Worm (Caenorhabditis elegans) whole organism, mixed stage, embryonic: Measurements from ENCODE around the gene C34B4.5.

ENCODE experiments used
- lin-13 ChIP-seq: fragments of 150-350 bp; optimal IDR thresholded peaks from 2 replicates; lab custom pipeline; 2014; ENCODE audit warnings: missing biosample characterization, missing genetic modification characterization
- mab-5 ChIP-seq: fragments of 150-350 bp; optimal IDR thresholded peaks from 2 replicates; lab custom pipeline; 2014; ENCODE audit warnings: missing biosample characterization, missing genetic modification characterization
- mep-1 ChIP-seq: fragments of 150-350 bp; optimal IDR thresholded peaks from 2 replicates; lab custom pipeline; 2017; ENCODE audit warnings: missing biosample characterization, missing genetic modification reagents, missing genetic modification characterization, inconsistent platforms
- sem-2 ChIP-seq: fragments of 200-800 bp; sonication (Bioruptor generic); optimal IDR thresholded peaks from 2 replicates; lab custom pipeline; 2018; ENCODE audit warnings: mild to moderate bottlenecking, missing genetic modification characterization, missing compliant biosample characterization
- sptf-1 ChIP-seq: sonication (generic microtip); optimal IDR thresholded peaks from 2 replicates; lab custom pipeline; 2017; ENCODE audit warnings: mild to moderate bottlenecking, missing genetic modification characterization, moderate library complexity, missing compliant biosample characterization
- ztf-11 ChIP-seq: fragments of 150-350 bp; optimal IDR thresholded peaks from 2 replicates; lab custom pipeline; 2014; ENCODE audit warnings: missing biosample characterization, missing genetic modification characterization

DNA sequence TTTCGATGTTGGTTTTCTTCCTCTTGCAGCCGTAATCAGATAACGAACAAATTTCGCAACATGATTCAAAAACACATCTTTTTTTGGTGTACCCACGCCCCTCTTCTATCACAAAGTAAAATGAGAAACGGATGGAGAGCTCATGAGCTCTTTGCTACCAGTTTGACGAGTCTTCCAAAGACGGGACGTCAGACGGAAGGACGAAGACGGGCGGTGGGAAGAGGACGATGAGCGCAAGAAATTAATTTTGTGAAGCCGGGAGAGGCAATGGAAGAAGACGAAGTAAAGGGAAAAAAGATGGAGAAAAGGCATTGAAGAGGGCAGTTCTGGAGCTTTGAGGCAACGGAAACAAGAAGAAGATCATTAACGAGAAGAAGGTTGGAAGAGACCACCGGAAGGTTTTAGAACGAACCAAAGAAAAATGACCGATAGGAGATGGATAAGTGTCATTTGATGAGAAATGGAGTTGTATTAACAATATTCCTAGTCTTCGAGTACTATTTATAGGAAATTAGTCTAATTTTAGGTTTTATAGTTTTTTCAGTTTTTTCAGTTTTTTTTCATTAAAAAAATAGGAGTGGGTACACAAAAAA, 15.9 kb downstream of the C34B4.5 start:
- no peak for TF ChIP-seq sptf-1 (tag; lab: Kevin White, UChicago)
- TF ChIP-seq mab-5 (tag; lab: Kevin White, UChicago): no peak
- no peak for TF ChIP-seq mep-1
- TF ChIP-seq ztf-11 (tag; lab: Kevin White, UChicago): no peak
- no peak for TF ChIP-seq sem-2
- TF ChIP-seq lin-13 (tag; lab: Kevin White, UChicago): no peak
